Fruit fly (Drosophila melanogaster) whole organism, embryonic: ENCODE results near the gene sob.
A peak's percentile ranks its signal among the peaks of the same experiment; 100 is the strongest.

Experiments used
- Asciz ChIP-seq: fragments of 200-800 bp; sonication (Bioruptor generic); optimal IDR thresholded peaks from 2 replicates; lab custom pipeline; 2017; ENCODE audit warnings: missing biosample characterization, mild to moderate bottlenecking, missing genetic modification characterization, missing genetic modification reagents
- Atf-2 ChIP-seq: fragments of 200-800 bp; sonication (Bioruptor generic); optimal IDR thresholded peaks from 2 replicates; lab custom pipeline; 2016; ENCODE audit warnings: missing biosample characterization, missing genetic modification characterization
- CG10321 ChIP-seq: fragments of 200-800 bp; sonication (Bioruptor generic); IDR thresholded peaks from 2 replicates; pipeline ENCODE4 v1.3.6; 2022; ENCODE audit warnings: missing biosample characterization, missing genetic modification characterization
- CG11695 ChIP-seq: fragments of 200-800 bp; sonication (Bioruptor generic); IDR thresholded peaks from 3 replicates; pipeline ENCODE4 v1.3.6; 2022; ENCODE audit warnings: missing biosample characterization, missing genetic modification characterization
- CG11723 ChIP-seq: fragments of 200-800 bp; sonication (Bioruptor generic); optimal IDR thresholded peaks from 2 replicates; lab custom pipeline; 2017; ENCODE audit warnings: missing biosample characterization, mild to moderate bottlenecking, missing genetic modification characterization
- CG13287 ChIP-seq: fragments of 200-800 bp; sonication (Bioruptor generic); IDR thresholded peaks from 2 replicates; pipeline ENCODE4 v1.3.6; 2022; ENCODE audit warnings: missing biosample characterization, missing genetic modification characterization; ENCODE audit not compliant: partially characterized antibody
- CG13624 ChIP-seq: fragments of 200-800 bp; sonication (Bioruptor generic); optimal IDR thresholded peaks from 2 replicates; lab custom pipeline; 2016; ENCODE audit warnings: missing biosample characterization, missing genetic modification characterization
- CG17359 ChIP-seq: fragments of 200-800 bp; sonication (Bioruptor generic); optimal IDR thresholded peaks from 3 replicates; lab custom pipeline; 2018; ENCODE audit warnings: missing biosample characterization, mild to moderate bottlenecking, missing genetic modification characterization, moderate library complexity
- CG2129 ChIP-seq: fragments of 200-800 bp; sonication (Bioruptor generic); IDR thresholded peaks from 2 replicates; pipeline ENCODE4 v1.3.6; 2022; ENCODE audit warnings: missing biosample characterization, missing genetic modification characterization; ENCODE audit not compliant: partially characterized antibody
- CG2202 ChIP-seq: fragments of 200-800 bp; sonication (Bioruptor generic); optimal IDR thresholded peaks from 2 replicates; lab custom pipeline; 2018; ENCODE audit warnings: missing biosample characterization, mild to moderate bottlenecking, missing genetic modification characterization
- CG2889 ChIP-seq: fragments of 200-800 bp; sonication (Bioruptor generic); IDR thresholded peaks from 3 replicates; pipeline ENCODE4 v1.3.6; 2022; ENCODE audit warnings: missing biosample characterization, missing genetic modification characterization
- CG32767 ChIP-seq: fragments of 200-800 bp; sonication (Bioruptor generic); IDR thresholded peaks from 2 replicates; pipeline ENCODE4 v1.3.6; 2022; ENCODE audit warnings: missing biosample characterization, missing genetic modification characterization
- CG34224 ChIP-seq: fragments of 200-800 bp; sonication (Bioruptor generic); IDR thresholded peaks from 3 replicates; pipeline ENCODE4 v1.3.6; 2022; ENCODE audit warnings: missing biosample characterization, missing genetic modification characterization; ENCODE audit not compliant: partially characterized antibody
- CG43689 ChIP-seq: fragments of 200-800 bp; sonication (Bioruptor generic); IDR thresholded peaks from 2 replicates; pipeline ENCODE4 v1.3.6; 2022; ENCODE audit warnings: missing biosample characterization, missing genetic modification characterization
- CG9215 ChIP-seq: fragments of 200-800 bp; sonication (Bioruptor generic); IDR thresholded peaks from 2 replicates; pipeline ENCODE4 v1.3.6; 2022; ENCODE audit warnings: missing biosample characterization, missing genetic modification characterization
- Dad ChIP-seq: fragments of 200-800 bp; sonication (Bioruptor generic); optimal IDR thresholded peaks from 3 replicates; lab custom pipeline; 2016; ENCODE audit warnings: missing biosample characterization, missing genetic modification characterization
- Doc3 ChIP-seq: fragments of 200-800 bp; sonication (Bioruptor generic); IDR thresholded peaks from 3 replicates; pipeline ENCODE4 v1.3.6; 2022; ENCODE audit warnings: missing biosample characterization, missing genetic modification characterization; ENCODE audit not compliant: partially characterized antibody
- HHEX ChIP-seq: fragments of 200-800 bp; sonication (Bioruptor generic); optimal IDR thresholded peaks from 3 replicates; lab custom pipeline; 2017; ENCODE audit warnings: missing biosample characterization, mild to moderate bottlenecking, missing genetic modification characterization, missing genetic modification reagents
- Med ChIP-seq: fragments of 200-800 bp; sonication (Bioruptor generic); peaks from one replicate; lab custom pipeline; 2016; ENCODE audit warnings: missing biosample characterization, missing genetic modification characterization, mild to moderate bottlenecking, inconsistent platforms, moderate library complexity
- bsh ChIP-seq, 2 experiments: fragments of 200-800 bp; sonication (Bioruptor generic); optimal IDR thresholded peaks; 2 replicates each; lab custom pipeline; 2017 to 2018; ENCODE audit warnings: mild to moderate bottlenecking in 2 of 2, missing biosample characterization in 2 of 2, missing genetic modification characterization in 2 of 2, moderate library complexity in 1 of 2
- dan ChIP-seq: fragments of 200-800 bp; sonication (Bioruptor generic); IDR thresholded peaks from 2 replicates; pipeline ENCODE4 v1.3.6; 2022; ENCODE audit warnings: missing biosample characterization, missing genetic modification characterization
- emc ChIP-seq: fragments of 200-800 bp; sonication (Bioruptor generic); optimal IDR thresholded peaks from 2 replicates; lab custom pipeline; 2016; ENCODE audit warnings: missing biosample characterization, missing genetic modification characterization
- fd3F ChIP-seq: fragments of 200-800 bp; sonication (Bioruptor generic); optimal IDR thresholded peaks from 2 replicates; lab custom pipeline; 2018; ENCODE audit warnings: missing biosample characterization, mild to moderate bottlenecking, missing genetic modification characterization, moderate library complexity
- gce ChIP-seq: fragments of 200-800 bp; sonication (Bioruptor generic); IDR thresholded peaks from 3 replicates; pipeline ENCODE4 v1.3.6; 2022; ENCODE audit warnings: missing biosample characterization, missing genetic modification characterization
- jing ChIP-seq: fragments of 200-800 bp; sonication (Bioruptor generic); optimal IDR thresholded peaks from 2 replicates; lab custom pipeline; 2018; ENCODE audit warnings: missing biosample characterization, mild to moderate bottlenecking, missing genetic modification characterization
- klu ChIP-seq: fragments of 200-800 bp; sonication (Bioruptor generic); IDR thresholded peaks from 2 replicates; pipeline ENCODE4 v1.3.6; 2022; ENCODE audit warnings: missing biosample characterization, missing genetic modification characterization
- lbe ChIP-seq: fragments of 200-800 bp; sonication (Bioruptor generic); optimal IDR thresholded peaks from 2 replicates; lab custom pipeline; 2016; ENCODE audit warnings: missing biosample characterization, mild to moderate bottlenecking, missing genetic modification characterization
- lola ChIP-seq, 3 experiments: fragments of >200 bp in 2 of 3; fragments of 200-800 bp in 1 of 3; sonication (Bioruptor generic) in 1 of 3; optimal IDR thresholded peaks; 2 replicates each; lab custom pipeline; 2017 to 2019; ENCODE audit warnings: missing biosample characterization in 3 of 3, missing genetic modification characterization in 3 of 3, mild to moderate bottlenecking in 1 of 3, moderate library complexity in 1 of 3
- nerfin-2 ChIP-seq: fragments of 200-800 bp; sonication (Bioruptor generic); IDR thresholded peaks from 2 replicates; pipeline ENCODE4 v1.3.6; 2022; ENCODE audit warnings: missing biosample characterization, missing genetic modification characterization; ENCODE audit not compliant: partially characterized antibody
- onecut ChIP-seq: fragments of 200-800 bp; sonication (Bioruptor generic); IDR thresholded peaks from 2 replicates; pipeline ENCODE4 v1.3.6; 2022; ENCODE audit warnings: missing biosample characterization, missing genetic modification characterization
- pan ChIP-seq, 4 experiments: fragments of >200 bp in 3 of 4; fragments of 200-800 bp in 1 of 4; sonication (Bioruptor generic) in 1 of 4; optimal IDR thresholded peaks in 3 of 4; IDR thresholded peaks in 1 of 4; 2 replicates each; pipeline versions ENCODE4 v1.3.6 to Lab custom; 2017 to 2022; ENCODE audit warnings: missing biosample characterization in 2 of 4, missing genetic modification characterization in 2 of 4, mixed read lengths in 1 of 4
- sc ChIP-seq, 3 experiments: fragments of >200 bp in 2 of 3; fragments of 200-800 bp in 1 of 3; sonication (Bioruptor generic) in 1 of 3; optimal IDR thresholded peaks; 2 replicates in 2 of 3; 3 replicates in 1 of 3; lab custom pipeline; 2017; ENCODE audit warnings: mild to moderate bottlenecking in 1 of 3, missing biosample characterization in 1 of 3, missing genetic modification characterization in 1 of 3, missing genetic modification reagents in 1 of 3
- sima ChIP-seq: fragments of 200-800 bp; sonication (Bioruptor generic); optimal IDR thresholded peaks from 2 replicates; lab custom pipeline; 2016; ENCODE audit warnings: missing biosample characterization, missing genetic modification characterization
- sna ChIP-seq: fragments of 200-800 bp; sonication (Bioruptor generic); IDR thresholded peaks from 2 replicates; pipeline ENCODE4 v1.3.6; 2022; ENCODE audit warnings: missing biosample characterization, missing genetic modification characterization; ENCODE audit not compliant: partially characterized antibody
- trh ChIP-seq: fragments of 200-800 bp; sonication (Bioruptor generic); optimal IDR thresholded peaks from 2 replicates; lab custom pipeline; 2016; ENCODE audit warnings: missing biosample characterization, missing genetic modification characterization

The sob gene

DNA sequence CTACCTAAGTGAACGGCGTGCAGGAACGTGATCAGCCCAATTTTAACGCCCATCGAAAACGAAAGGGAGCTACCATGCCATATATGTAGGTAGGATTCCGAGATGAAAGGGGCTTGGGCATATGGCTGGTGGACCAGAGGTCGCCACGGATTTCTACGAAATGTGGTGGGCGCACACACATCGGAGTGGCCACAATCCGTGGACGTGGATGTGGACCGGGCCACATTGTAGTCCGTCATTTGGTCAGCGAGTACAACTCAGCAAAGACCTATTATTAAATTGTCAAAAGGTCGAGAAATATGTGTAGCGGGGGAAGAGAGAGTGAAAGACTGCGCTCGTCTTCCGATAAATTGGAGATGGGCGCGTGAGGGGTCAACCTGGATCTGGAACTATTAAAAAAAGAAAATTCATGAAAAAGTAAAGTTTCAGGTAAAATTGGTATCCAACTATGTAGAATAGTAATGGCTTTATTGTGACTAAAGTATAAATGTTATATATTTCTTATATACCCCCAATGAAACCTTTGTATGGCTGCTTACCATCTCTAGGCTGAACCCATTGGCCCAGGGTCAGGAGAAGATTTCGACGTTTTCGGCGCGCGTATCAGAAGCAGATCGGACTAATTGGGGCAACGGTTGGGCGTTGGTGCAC, 25.0 kb downstream of the sob start (continued):
- TF ChIP-seq CG34224 (GFP tag; lab: Robert Waterston, UW) (no peak), Doc3 (GFP tag; lab: Robert Waterston, UW) (peak; percentile 63; the same call in 2 of the 3 replicates), Atf-2 (GFP tag; lab: Kevin White, UChicago) (no peak), sc (optimal IDR thresholded peaks at IDR 0.05; lab: Kevin White, UChicago) (no peak), sc (GFP tag; optimal IDR thresholded peaks at IDR 0.05; lab: Kevin White, UChicago) (no peak), Med (GFP tag; lab: Kevin White, UChicago) (peak; percentile 50), CG13624 (no peak), CG2129 (GFP tag; lab: Robert Waterston, UW) (peak; percentile 42; the same call in 1 of the 2 replicates), CG32767 (0 out of 2 replicates have a peak, but pooled peaks have one; percentile 17), CG10321 (GFP tag; lab: Robert Waterston, UW) (no peak), CG9215 (no peak), Dad (GFP tag; lab: Kevin White, UChicago) (no peak), gce (GFP tag; lab: Robert Waterston, UW) (0 out of 3 replicates have a peak, but pooled peaks have one; percentile 29), bsh (GFP tag; optimal IDR thresholded peaks at IDR 0.05; lab: Kevin White, UChicago) (peak in 1 of 2 experiments; percentile 43), HHEX (GFP tag; lab: Kevin White, UChicago) (no peak), CG2202 (tag; lab: Kevin White, UChicago) (peak; percentile 6), jing (GFP tag; lab: Kevin White, UChicago) (no peak), sna (0 out of 2 replicates have a peak, but pooled peaks have one; percentile 25), trh (GFP tag; lab: Kevin White, UChicago) (no peak), CG13287 (GFP tag; lab: Robert Waterston, UW) (no peak), Asciz (no peak), emc (GFP tag; lab: Kevin White, UChicago) (no peak), CG43689 (GFP tag; lab: Robert Waterston, UW) (no peak), pan (optimal IDR thresholded peaks at IDR 0.05; lab: Kevin White, UChicago) (no peak), pan (GFP tag; optimal IDR thresholded peaks at IDR 0.05 in 1 of 2, IDR thresholded peaks at IDR 0.05 in 1 of 2) (no peak), CG2889 (no peak), CG11723 (GFP tag; lab: Kevin White, UChicago) (no peak), CG17359 (tag; lab: Kevin White, UChicago) (peak; percentile 9), dan (GFP tag; lab: Robert Waterston, UW) (peak; percentile 45; the same call in 1 of the 2 replicates), CG11695 (0 out of 3 replicates have a peak, but pooled peaks have one; percentile 25), fd3F (GFP tag; lab: Kevin White, UChicago) (no peak), sima (GFP tag; lab: Kevin White, UChicago) (no peak), nerfin-2 (GFP tag; lab: Robert Waterston, UW) (no peak), lola (GFP tag; optimal IDR thresholded peaks at IDR 0.05; lab: Kevin White, UChicago) (peak in 1 of 3 experiments; percentile 65), onecut (GFP tag; lab: Robert Waterston, UW) (0 out of 2 replicates have a peak, but pooled peaks have one; percentile 5)

DNA sequence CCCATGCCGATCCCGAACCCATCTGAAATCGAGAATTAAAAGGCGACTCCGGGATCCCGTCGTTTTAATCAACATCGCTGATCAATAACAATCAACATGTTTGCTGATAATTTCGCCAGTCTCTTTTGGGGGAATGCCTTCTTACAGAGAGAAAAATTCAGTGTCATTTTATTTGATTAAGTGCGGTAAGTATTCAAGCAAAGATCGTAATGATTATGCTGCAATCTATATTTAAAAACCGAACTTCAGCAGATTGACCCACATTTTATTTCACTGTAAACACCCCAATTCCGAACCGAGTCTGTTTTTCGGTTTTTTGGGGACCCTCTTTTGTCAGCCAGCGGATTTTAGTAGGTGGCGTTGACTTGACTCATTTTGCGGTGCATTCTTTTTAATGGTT, 26.7 kb downstream of the sob start:
- no peak for TF ChIP-seq klu (GFP tag; lab: Robert Waterston, UW)
- peak; percentile 10 for TF ChIP-seq lbe (GFP tag; lab: Kevin White, UChicago)
